Worm (Caenorhabditis elegans) whole organism, L3 larva: ENCODE results near the gene C46E10.3.

Experiments
- ceh-82 ChIP-seq: fragments of 150-350 bp; optimal IDR thresholded peaks from 2 replicates; lab custom pipeline; 2014; ENCODE audit warnings: missing biosample characterization, missing genetic modification characterization
- snpc-4 ChIP-seq: fragments of 150-350 bp; optimal IDR thresholded peaks from 2 replicates; lab custom pipeline; 2014; ENCODE audit warnings: missing biosample characterization, missing genetic modification characterization

- TF ChIP-seq snpc-4 (no peak), ceh-82 (tag; lab: Kevin White, UChicago) (no peak)
Observed at ce11 chrII:3681365-3682083, 39.6 kb upstream of the C46E10.3 start, which contains the start of gene F19B10.10.
